Worm (Caenorhabditis elegans) whole organism, early embryonic: Measurements from ENCODE around the gene C48B4.6.

Experiments
- B0310.2 ChIP-seq: sonication (generic microtip); optimal IDR thresholded peaks from 2 replicates; lab custom pipeline; 2016; ENCODE audit warnings: mild to moderate bottlenecking, missing genetic modification characterization, missing compliant biosample characterization
- F13C5.2 ChIP-seq: sonication (generic microtip); optimal IDR thresholded peaks from 2 replicates; lab custom pipeline; 2017; ENCODE audit warnings: mild to moderate bottlenecking, missing genetic modification characterization, inconsistent platforms, missing compliant biosample characterization
- aly-1 ChIP-seq: sonication (generic microtip); optimal IDR thresholded peaks from 2 replicates; lab custom pipeline; 2016; ENCODE audit warnings: missing genetic modification characterization, missing compliant biosample characterization
- ama-1 ChIP-seq: fragments of 150-350 bp; optimal IDR thresholded peaks from 2 replicates; lab custom pipeline; 2014
- ceh-13 ChIP-seq: fragments of 200-800 bp; sonication (Bioruptor generic); optimal IDR thresholded peaks from 2 replicates; lab custom pipeline; 2018; ENCODE audit warnings: mild to moderate bottlenecking, missing genetic modification characterization, missing compliant biosample characterization
- flt-1 ChIP-seq: fragments of 200-800 bp; sonication (Bioruptor generic); IDR thresholded peaks from 2 replicates; pipeline ENCODE4 v1.3.6; 2022; ENCODE audit warnings: missing genetic modification characterization, missing compliant biosample characterization
- hmbx-1 ChIP-seq: sonication (generic microtip); optimal IDR thresholded peaks from 2 replicates; lab custom pipeline; 2016; ENCODE audit warnings: mild to moderate bottlenecking, missing genetic modification characterization, missing compliant biosample characterization
- hmg-4 ChIP-seq: fragments of 200-800 bp; sonication (Bioruptor generic); optimal IDR thresholded peaks from 2 replicates; lab custom pipeline; 2018; ENCODE audit warnings: mild to moderate bottlenecking, missing genetic modification characterization, missing compliant biosample characterization
- hnd-1 ChIP-seq: sonication (generic microtip); optimal IDR thresholded peaks from 2 replicates; lab custom pipeline; 2016; ENCODE audit warnings: missing genetic modification characterization, missing compliant biosample characterization
- scrt-1 ChIP-seq: fragments of 200-800 bp; sonication (Bioruptor generic); IDR thresholded peaks from 2 replicates; pipeline ENCODE4 v1.3.6; 2022; ENCODE audit warnings: missing genetic modification characterization, missing compliant biosample characterization
- sea-1 ChIP-seq: fragments of 200-800 bp; sonication (Bioruptor generic); conservative IDR thresholded peaks from 2 replicates; pipeline ENCODE4 v1.3.6; 2022; ENCODE audit warnings: missing genetic modification characterization, missing compliant biosample characterization
- tbx-11 ChIP-seq: fragments of 200-800 bp; sonication (Bioruptor generic); IDR thresholded peaks from 2 replicates; pipeline ENCODE4 v1.3.6; 2022; ENCODE audit warnings: missing genetic modification characterization, missing compliant biosample characterization
- tra-4 ChIP-seq: sonication (generic microtip); optimal IDR thresholded peaks from 2 replicates; lab custom pipeline; 2017; ENCODE audit warnings: missing genetic modification characterization, missing compliant biosample characterization

ce11 chrIII:9538655-9539155 lies 19.7 kb downstream of the C48B4.6 start, which contains the start of gene ZK1098.3:
- TF ChIP-seq ama-1 (lab: Kevin White, UChicago) = no peak
- TF ChIP-seq F13C5.2 (tag; lab: Kevin White, UChicago) = no peak
- no peak for TF ChIP-seq tra-4 (tag; lab: Kevin White, UChicago)
- no peak for TF ChIP-seq sea-1 (GFP tag; lab: Robert Waterston, UW)
- no peak for TF ChIP-seq scrt-1 (GFP tag; lab: Robert Waterston, UW)
- no peak for TF ChIP-seq hmg-4
- no peak for TF ChIP-seq hmbx-1 (tag; lab: Kevin White, UChicago)
- no peak for TF ChIP-seq aly-1
- no peak for TF ChIP-seq ceh-13 (GFP tag; lab: Kevin White, UChicago)
- TF ChIP-seq hnd-1 (tag; lab: Kevin White, UChicago) = no peak
- TF ChIP-seq tbx-11 (GFP tag; lab: Robert Waterston, UW) = no peak
- no peak for TF ChIP-seq flt-1 (GFP tag; lab: Robert Waterston, UW)
- TF ChIP-seq B0310.2 = no peak
